Fruit fly (Drosophila melanogaster) whole organism, embryonic: Measurements from ENCODE around the gene CG34295.

Experiments used
- CG10321 ChIP-seq: fragments of 200-800 bp; sonication (Bioruptor generic); IDR thresholded peaks from 2 replicates; pipeline ENCODE4 v1.3.6; 2022; ENCODE audit warnings: missing biosample characterization, missing genetic modification characterization
- CG10959 ChIP-seq: fragments of 200-800 bp; sonication (Bioruptor generic); IDR thresholded peaks from 2 replicates; pipeline ENCODE4 v1.3.6; 2022; ENCODE audit warnings: missing biosample characterization, missing genetic modification characterization
- CG11723 ChIP-seq: fragments of 200-800 bp; sonication (Bioruptor generic); optimal IDR thresholded peaks from 2 replicates; lab custom pipeline; 2017; ENCODE audit warnings: missing biosample characterization, mild to moderate bottlenecking, missing genetic modification characterization
- CG12155 ChIP-seq: fragments of 200-800 bp; sonication (Bioruptor generic); optimal IDR thresholded peaks from 3 replicates; lab custom pipeline; 2016; ENCODE audit warnings: missing biosample characterization, missing genetic modification characterization
- CG12219 ChIP-seq: fragments of 200-800 bp; sonication (Bioruptor generic); optimal IDR thresholded peaks from 3 replicates; lab custom pipeline; 2018; ENCODE audit warnings: missing biosample characterization, mild to moderate bottlenecking, missing genetic modification characterization
- CG1529 ChIP-seq: fragments of 200-800 bp; sonication (Bioruptor generic); optimal IDR thresholded peaks from 3 replicates; lab custom pipeline; 2018; ENCODE audit warnings: missing biosample characterization, missing genetic modification characterization
- CG17829 ChIP-seq: fragments of 200-800 bp; optimal IDR thresholded peaks from 2 replicates; lab custom pipeline; 2019; ENCODE audit warnings: missing biosample characterization, mild to moderate bottlenecking, missing genetic modification characterization, moderate library complexity
- CG18476 ChIP-seq: fragments of 200-800 bp; sonication (Bioruptor generic); optimal IDR thresholded peaks from 2 replicates; lab custom pipeline; 2016; ENCODE audit warnings: missing biosample characterization, mild to moderate bottlenecking, missing genetic modification characterization
- CG18619 ChIP-seq: fragments of 200-800 bp; sonication (Bioruptor generic); optimal IDR thresholded peaks from 3 replicates; lab custom pipeline; 2017; ENCODE audit warnings: missing biosample characterization, mild to moderate bottlenecking, missing genetic modification characterization
- CG2199 ChIP-seq: fragments of 200-800 bp; sonication (Bioruptor generic); IDR thresholded peaks from 3 replicates; pipeline ENCODE4 v1.3.6; 2022; ENCODE audit warnings: missing biosample characterization, missing genetic modification characterization
- CG31441 ChIP-seq: fragments of 200-800 bp; sonication (Bioruptor generic); IDR thresholded peaks from 2 replicates; pipeline ENCODE4 v1.3.6; 2022; ENCODE audit warnings: missing biosample characterization, missing genetic modification characterization
- CG3163 ChIP-seq: fragments of 200-800 bp; sonication (Bioruptor generic); optimal IDR thresholded peaks from 3 replicates; lab custom pipeline; 2016; ENCODE audit warnings: missing biosample characterization, missing genetic modification characterization
- CG33213 ChIP-seq: fragments of 200-800 bp; sonication (Bioruptor generic); optimal IDR thresholded peaks from 3 replicates; lab custom pipeline; 2016; ENCODE audit warnings: missing biosample characterization, missing genetic modification characterization
- CG3407 ChIP-seq: fragments of 200-800 bp; sonication (Bioruptor generic); optimal IDR thresholded peaks from 2 replicates; lab custom pipeline; 2018; ENCODE audit warnings: missing biosample characterization, mild to moderate bottlenecking, missing genetic modification characterization
- CG34224 ChIP-seq: fragments of 200-800 bp; sonication (Bioruptor generic); IDR thresholded peaks from 3 replicates; pipeline ENCODE4 v1.3.6; 2022; ENCODE audit warnings: missing biosample characterization, missing genetic modification characterization; ENCODE audit not compliant: partially characterized antibody
- CG4820 ChIP-seq: fragments of 200-800 bp; sonication (Bioruptor generic); optimal IDR thresholded peaks from 3 replicates; lab custom pipeline; 2016; ENCODE audit warnings: missing biosample characterization, missing genetic modification characterization
- CG8089 ChIP-seq: fragments of 200-800 bp; sonication (Bioruptor generic); optimal IDR thresholded peaks from 3 replicates; lab custom pipeline; 2016; ENCODE audit warnings: missing biosample characterization, missing genetic modification characterization
- CG8281 ChIP-seq: fragments of 200-800 bp; sonication (Bioruptor generic); optimal IDR thresholded peaks from 2 replicates; lab custom pipeline; 2018; ENCODE audit warnings: missing biosample characterization, mild to moderate bottlenecking, missing genetic modification characterization, moderate library complexity
- CTCF ChIP-seq: fragments of 200-800 bp; sonication (Bioruptor generic); optimal IDR thresholded peaks from 2 replicates; lab custom pipeline; 2017; ENCODE audit warnings: missing biosample characterization, mild to moderate bottlenecking, missing genetic modification characterization, moderate library complexity
- Dip2 ChIP-seq: fragments of 200-800 bp; sonication (Bioruptor generic); IDR thresholded peaks from 2 replicates; pipeline ENCODE4 v1.3.6; 2022; ENCODE audit warnings: missing biosample characterization, missing genetic modification characterization
- Hey ChIP-seq: fragments of 200-800 bp; sonication (Bioruptor generic); optimal IDR thresholded peaks from 3 replicates; lab custom pipeline; 2018; ENCODE audit warnings: missing biosample characterization, mild to moderate bottlenecking, missing genetic modification characterization
- HmgZ ChIP-seq: fragments of 200-800 bp; sonication (Bioruptor generic); optimal IDR thresholded peaks from 2 replicates; lab custom pipeline; 2018; ENCODE audit warnings: missing biosample characterization, mild to moderate bottlenecking, missing genetic modification characterization
- Hmr ChIP-seq: fragments of 200-800 bp; sonication (Bioruptor generic); optimal IDR thresholded peaks from 3 replicates; lab custom pipeline; 2017; ENCODE audit warnings: mild to moderate bottlenecking, missing biosample characterization, missing genetic modification reagents, missing genetic modification characterization
- Lpt ChIP-seq: fragments of >200 bp; optimal IDR thresholded peaks from 2 replicates; lab custom pipeline; 2018; ENCODE audit warnings: missing biosample characterization, missing genetic modification characterization
- Max ChIP-seq: fragments of 200-800 bp; sonication (Bioruptor generic); optimal IDR thresholded peaks from 2 replicates; lab custom pipeline; 2016; ENCODE audit warnings: missing biosample characterization, mild to moderate bottlenecking, missing genetic modification characterization
- Meics ChIP-seq: fragments of 200-800 bp; sonication (Bioruptor generic); optimal IDR thresholded peaks from 2 replicates; lab custom pipeline; 2017; ENCODE audit warnings: missing biosample characterization, mild to moderate bottlenecking, missing genetic modification characterization
- NC2α ChIP-seq: fragments of 200-800 bp; sonication (Bioruptor generic); optimal IDR thresholded peaks from 2 replicates; lab custom pipeline; 2016; ENCODE audit warnings: missing biosample characterization, missing genetic modification characterization
- NK7.1 ChIP-seq: fragments of 200-800 bp; sonication (Bioruptor generic); optimal IDR thresholded peaks from 3 replicates; lab custom pipeline; 2016; ENCODE audit warnings: missing biosample characterization, missing genetic modification characterization
- PHDP ChIP-seq: fragments of 200-800 bp; sonication (Bioruptor generic); optimal IDR thresholded peaks from 3 replicates; lab custom pipeline; 2018; ENCODE audit warnings: missing biosample characterization, mild to moderate bottlenecking, missing genetic modification characterization, moderate library complexity
- Ptx1 ChIP-seq: fragments of 200-800 bp; sonication (Bioruptor generic); IDR thresholded peaks from 2 replicates; pipeline ENCODE4 v1.3.6; 2022; ENCODE audit warnings: missing biosample characterization, missing genetic modification characterization
- Side ChIP-seq: fragments of 200-800 bp; sonication (Bioruptor generic); optimal IDR thresholded peaks from 2 replicates; lab custom pipeline; 2016; ENCODE audit warnings: missing biosample characterization, missing genetic modification characterization
- Spps ChIP-seq: fragments of 200-800 bp; sonication (Bioruptor generic); optimal IDR thresholded peaks from 2 replicates; lab custom pipeline; 2018; ENCODE audit warnings: missing biosample characterization, mild to moderate bottlenecking, missing genetic modification characterization
- Ssrp ChIP-seq: fragments of 200-800 bp; sonication (Bioruptor generic); optimal IDR thresholded peaks from 2 replicates; lab custom pipeline; 2018; ENCODE audit warnings: missing biosample characterization, mild to moderate bottlenecking, missing genetic modification characterization, moderate library complexity
- Stat92E ChIP-seq, 3 experiments: fragments of >200 bp in 2 of 3; fragments of 200-800 bp in 1 of 3; sonication (Bioruptor generic) in 1 of 3; optimal IDR thresholded peaks; 2 replicates each; lab custom pipeline; 2017 to 2019; ENCODE audit warnings: missing biosample characterization in 3 of 3, missing genetic modification characterization in 3 of 3, mild to moderate bottlenecking in 1 of 3, moderate library complexity in 1 of 3
- Xbp1 ChIP-seq: fragments of 200-800 bp; sonication (Bioruptor generic); optimal IDR thresholded peaks from 3 replicates; lab custom pipeline; 2016; ENCODE audit warnings: missing biosample characterization, mild to moderate bottlenecking, missing genetic modification characterization
- Xrp1 ChIP-seq: fragments of 200-800 bp; sonication (Bioruptor generic); IDR thresholded peaks from 2 replicates; pipeline ENCODE4 v1.3.6; 2022; ENCODE audit warnings: missing biosample characterization, missing genetic modification characterization
- YL-1 ChIP-seq: fragments of 200-800 bp; sonication (Bioruptor generic); optimal IDR thresholded peaks from 3 replicates; lab custom pipeline; 2017; ENCODE audit warnings: missing biosample characterization, mild to moderate bottlenecking, missing genetic modification characterization
- chinmo ChIP-seq: fragments of 200-800 bp; sonication (Bioruptor generic); IDR thresholded peaks from 4 replicates; pipeline ENCODE4 v1.3.6; 2022; ENCODE audit warnings: missing biosample characterization, missing genetic modification characterization; ENCODE audit not compliant: partially characterized antibody
- fru ChIP-seq: fragments of >200 bp; optimal IDR thresholded peaks from 2 replicates; lab custom pipeline; 2017
- jing ChIP-seq: fragments of 200-800 bp; sonication (Bioruptor generic); optimal IDR thresholded peaks from 2 replicates; lab custom pipeline; 2018; ENCODE audit warnings: missing biosample characterization, mild to moderate bottlenecking, missing genetic modification characterization
- mld ChIP-seq: fragments of 200-800 bp; sonication (Bioruptor generic); IDR thresholded peaks from 3 replicates; pipeline ENCODE4 v1.3.6; 2022; ENCODE audit warnings: missing biosample characterization, missing genetic modification characterization; ENCODE audit not compliant: partially characterized antibody
- psq ChIP-seq: fragments of 200-800 bp; sonication (Bioruptor generic); optimal IDR thresholded peaks from 2 replicates; lab custom pipeline; 2017; ENCODE audit warnings: missing biosample characterization, missing genetic modification characterization
- pzg ChIP-seq: fragments of 200-800 bp; sonication (Bioruptor generic); optimal IDR thresholded peaks from 3 replicates; lab custom pipeline; 2018; ENCODE audit warnings: missing biosample characterization, mild to moderate bottlenecking, missing genetic modification characterization, moderate library complexity
- schlank ChIP-seq: fragments of 200-800 bp; sonication (Bioruptor generic); optimal IDR thresholded peaks from 2 replicates; lab custom pipeline; 2018; ENCODE audit warnings: missing biosample characterization, mild to moderate bottlenecking, missing genetic modification characterization
- tgo ChIP-seq: fragments of 200-800 bp; sonication (Bioruptor generic); IDR thresholded peaks from 3 replicates; pipeline ENCODE4 v1.3.6; 2022; ENCODE audit warnings: missing biosample characterization, missing genetic modification characterization
- tna ChIP-seq: fragments of 200-800 bp; sonication (Bioruptor generic); IDR thresholded peaks from 2 replicates; pipeline ENCODE4 v1.3.6; 2022; ENCODE audit warnings: missing biosample characterization, missing genetic modification characterization; ENCODE audit not compliant: partially characterized antibody
- unpg ChIP-seq: fragments of 200-800 bp; sonication (Bioruptor generic); optimal IDR thresholded peaks from 3 replicates; lab custom pipeline; 2018; ENCODE audit warnings: missing biosample characterization, mild to moderate bottlenecking, missing genetic modification characterization, moderate library complexity
- usp ChIP-seq: fragments of >200 bp; optimal IDR thresholded peaks from 2 replicates; lab custom pipeline; 2017; ENCODE audit warnings: missing biosample characterization, missing genetic modification characterization
- wor ChIP-seq: fragments of 200-800 bp; sonication (Bioruptor generic); IDR thresholded peaks from 2 replicates; pipeline ENCODE4 v1.3.6; 2022; ENCODE audit warnings: missing biosample characterization, missing genetic modification characterization
- z ChIP-seq: fragments of 200-800 bp; sonication (Bioruptor generic); IDR thresholded peaks from 3 replicates; pipeline ENCODE4 v1.3.6; 2022; ENCODE audit warnings: missing biosample characterization, missing genetic modification characterization
- zf30C ChIP-seq: fragments of 200-800 bp; sonication (Bioruptor generic); optimal IDR thresholded peaks from 3 replicates; lab custom pipeline; 2018; ENCODE audit warnings: missing biosample characterization, mild to moderate bottlenecking, missing genetic modification characterization

CG34295 gene

DNA sequence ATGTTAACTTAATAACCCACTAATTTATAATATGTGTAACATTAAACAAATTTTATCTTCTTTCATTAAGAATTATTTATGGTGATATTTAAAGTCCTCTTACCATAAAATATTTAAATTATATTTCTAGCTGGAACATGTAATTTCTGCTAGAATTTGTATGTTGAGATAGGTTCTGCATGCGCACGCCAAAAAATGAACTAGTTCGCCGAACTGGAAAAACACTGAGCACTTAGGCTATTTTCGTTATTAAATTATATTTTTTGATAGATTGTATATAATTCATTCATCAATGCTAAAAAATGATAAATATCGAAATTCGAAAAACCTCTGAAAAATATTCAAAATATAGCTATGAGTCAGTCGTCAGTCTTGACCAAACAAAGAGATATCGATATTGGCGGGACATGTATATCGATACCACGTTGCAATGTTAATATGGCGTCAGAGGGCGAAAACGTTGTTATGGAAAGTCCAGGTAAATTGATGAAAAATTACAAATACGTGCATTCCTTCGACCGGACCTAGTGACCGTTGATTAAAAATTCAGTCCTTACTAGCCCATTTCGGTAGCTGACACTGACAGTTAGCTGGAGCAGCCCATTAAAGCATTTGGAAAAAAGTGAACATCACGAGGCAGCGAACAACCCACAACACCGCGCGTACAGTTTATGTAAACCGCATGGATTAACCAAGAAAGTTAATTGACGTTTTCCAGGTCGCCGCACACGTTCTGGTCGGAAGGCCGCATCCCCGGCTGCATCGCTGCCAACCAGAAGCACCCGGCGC lies 22.5 kb downstream of the CG34295 start, which contains the start of gene Prp39 (continued):
- TF ChIP-seq CG31441 (GFP tag; lab: Robert Waterston, UW) (no peak), CG4820 (GFP tag; lab: Kevin White, UChicago) (no peak), CG1529 (GFP tag; lab: Kevin White, UChicago) (no peak), Stat92E (GFP tag; optimal IDR thresholded peaks at IDR 0.05; lab: Kevin White, UChicago) (no peak), CG10959 (GFP tag; lab: Robert Waterston, UW) (no peak), jing (GFP tag; lab: Kevin White, UChicago) (no peak), CG8089 (GFP tag; lab: Kevin White, UChicago) (no peak), unpg (GFP tag; lab: Kevin White, UChicago) (no peak), CG18476 (GFP tag; lab: Kevin White, UChicago) (no peak), CG12219 (GFP tag; lab: Kevin White, UChicago) (no peak), NK7.1 (GFP tag; lab: Kevin White, UChicago) (no peak), Hmr (GFP tag; lab: Kevin White, UChicago) (no peak), CG3407 (GFP tag; lab: Kevin White, UChicago) (no peak), CG2199 (GFP tag; lab: Robert Waterston, UW) (no peak), Lpt (no peak), wor (GFP tag; lab: Robert Waterston, UW) (no peak), CG17829 (tag; lab: Kevin White, UChicago) (peak; percentile 11), CG3163 (GFP tag; lab: Kevin White, UChicago) (no peak), tna (GFP tag; lab: Robert Waterston, UW) (peak; percentile 49; the same call in 1 of the 2 replicates), psq (GFP tag; lab: Kevin White, UChicago) (no peak), NC2α (GFP tag; lab: Kevin White, UChicago) (no peak), CTCF (GFP tag; lab: Kevin White, UChicago) (no peak), PHDP (tag; lab: Kevin White, UChicago) (peak; percentile 31), YL-1 (GFP tag; lab: Kevin White, UChicago) (peak; percentile 54), tgo (peak; percentile 42; the same call in 2 of the 3 replicates), Meics (GFP tag; lab: Kevin White, UChicago) (no peak), CG12155 (GFP tag; lab: Kevin White, UChicago) (peak; percentile 6), Dip2 (GFP tag; lab: Robert Waterston, UW) (no peak), Max (peak; percentile 22), CG10321 (GFP tag; lab: Robert Waterston, UW) (no peak), Hey (tag; lab: Kevin White, UChicago) (no peak), CG34224 (peak; percentile 79), Xbp1 (GFP tag; lab: Kevin White, UChicago) (peak; percentile 41), Ssrp (tag; lab: Kevin White, UChicago) (no peak), fru (lab: Kevin White, UChicago) (no peak), chinmo (0 out of 4 replicates have a peak, but pooled peaks have one; percentile 50), zf30C (GFP tag; lab: Kevin White, UChicago) (no peak), pzg (GFP tag; lab: Kevin White, UChicago) (peak; percentile 51), CG8281 (tag; lab: Kevin White, UChicago) (no peak), CG33213 (GFP tag; lab: Kevin White, UChicago) (no peak), Spps (tag; lab: Kevin White, UChicago) (no peak), Side (no peak), schlank (tag; lab: Kevin White, UChicago) (no peak), Ptx1 (GFP tag; lab: Robert Waterston, UW) (peak; percentile 50), CG18619 (GFP tag; lab: Kevin White, UChicago) (no peak), HmgZ (peak; percentile 24), Xrp1 (GFP tag; lab: Robert Waterston, UW) (peak; percentile 54; the same call in 1 of the 2 replicates), mld (GFP tag; lab: Robert Waterston, UW) (peak; percentile 63; the same call in 2 of the 3 replicates), usp (no peak), CG11723 (GFP tag; lab: Kevin White, UChicago) (no peak), z (no peak)
